Worm (Caenorhabditis elegans): ENCODE measurements around the gene glb-16.

ce11 chrX:7573172-7573571 lies 33.2 kb upstream of the glb-16 start:
- no peak for TF ChIP-seq ztf-11 (tag; optimal IDR thresholded peaks at IDR 0.05)
- no peak for TF ChIP-seq bed-3 (GFP tag; optimal IDR thresholded peaks at IDR 0.05)
- TF ChIP-seq unc-39 (tag; optimal IDR thresholded peaks at IDR 0.05) = no peak
- TF ChIP-seq unc-62 (GFP tag; optimal IDR thresholded peaks at IDR 0.05) = no peak
- TF ChIP-seq nhr-237 (tag; optimal IDR thresholded peaks at IDR 0.05) = no peak
- TF ChIP-seq pha-4 (tag; optimal IDR thresholded peaks at IDR 0.05) = no peak
- TF ChIP-seq nhr-76 (tag; optimal IDR thresholded peaks at IDR 0.05) = no peak
- TF ChIP-seq M03D4.4 (tag; optimal IDR thresholded peaks at IDR 0.05) = no peak
- no peak for TF ChIP-seq lsy-2 (tag; optimal IDR thresholded peaks at IDR 0.05)
- TF ChIP-seq mep-1 (tag; optimal IDR thresholded peaks at IDR 0.05) = no peak
- TF ChIP-seq lin-13 (tag; optimal IDR thresholded peaks at IDR 0.05) = no peak
- TF ChIP-seq blmp-1 (tag; optimal IDR thresholded peaks at IDR 0.05) = no peak
- no peak for TF ChIP-seq ceh-43 (GFP tag; optimal IDR thresholded peaks at IDR 0.05)
- no peak for TF ChIP-seq zip-8 (tag; optimal IDR thresholded peaks at IDR 0.05)
